Fruit fly (Drosophila melanogaster) S2 (cell line): Measurements from ENCODE around the gene Atg13.

Experiments used
- CG8478 ChIP-seq: fragments of >200 bp; optimal IDR thresholded peaks from 2 replicates; lab custom pipeline; 2018
- CTCF ChIP-seq, 2 experiments: fragments of >200 bp; optimal IDR thresholded peaks; 2 replicates each; lab custom pipeline; 2018

dm6 chr3R:8334471-8334783, 15.2 kb upstream of the Atg13 start:
- TF ChIP-seq CTCF (optimal IDR thresholded peaks at IDR 0.05; lab: Kevin White, UChicago), result no peak
- no peak for TF ChIP-seq CG8478 (lab: Kevin White, UChicago)
